Worm (Caenorhabditis elegans) whole organism, L4 larva: ENCODE measurements around the gene pars-1.

ENCODE experiments used
- F26F4.8 ChIP-seq: fragments of 200-800 bp; sonication (Bioruptor generic); conservative IDR thresholded peaks from 2 replicates; pipeline ENCODE4 v1.3.6; 2022; ENCODE audit warnings: missing genetic modification characterization, missing compliant biosample characterization
- R02D3.7 ChIP-seq: fragments of 150-350 bp; sonication (generic microtip); optimal IDR thresholded peaks from 3 replicates; lab custom pipeline; 2014; ENCODE audit warnings: missing biosample characterization, missing genetic modification characterization
- Y48G9A.11 ChIP-seq: fragments of 200-800 bp; sonication (Bioruptor generic); IDR thresholded peaks from 2 replicates; pipeline ENCODE4 v1.3.6; 2022; ENCODE audit warnings: missing genetic modification reagents, missing genetic modification characterization, missing compliant biosample characterization
- Y5F2A.4 ChIP-seq: fragments of 200-800 bp; sonication (Bioruptor generic); optimal IDR thresholded peaks from 2 replicates; lab custom pipeline; 2018; ENCODE audit warnings: mild to moderate bottlenecking, missing genetic modification characterization, missing compliant biosample characterization
- Y75B8A.6 ChIP-seq: fragments of 200-800 bp; sonication (Bioruptor generic); IDR thresholded peaks from 2 replicates; pipeline ENCODE4 v1.3.6; 2022; ENCODE audit warnings: missing genetic modification reagents, missing genetic modification characterization, missing compliant biosample characterization
- ZK337.2 ChIP-seq: fragments of 200-800 bp; sonication (Bioruptor generic); IDR thresholded peaks from 2 replicates; pipeline ENCODE4 v1.3.6; 2022; ENCODE audit warnings: missing genetic modification reagents, missing genetic modification characterization, missing compliant biosample characterization
- ZK546.5 ChIP-seq, 2 experiments: sonication (generic microtip); optimal IDR thresholded peaks; 2 replicates each; lab custom pipeline; 2017; ENCODE audit warnings: missing biosample characterization in 2 of 2, missing genetic modification characterization in 2 of 2
- aha-1 ChIP-seq: fragments of 150-350 bp; peaks from one replicate; lab custom pipeline; 2014; ENCODE audit warnings: missing biosample characterization, missing genetic modification characterization
- ama-1 ChIP-seq: fragments of 150-350 bp; optimal IDR thresholded peaks from 2 replicates; lab custom pipeline; 2014; ENCODE audit warnings: inconsistent platforms, mixed read lengths
- arid-1 ChIP-seq: fragments of 200-800 bp; sonication (Bioruptor generic); conservative IDR thresholded peaks from 2 replicates; pipeline ENCODE4 v1.3.6; 2022; ENCODE audit warnings: missing genetic modification reagents, missing genetic modification characterization, missing compliant biosample characterization
- ceh-20 ChIP-seq: fragments of 200-800 bp; sonication (Bioruptor generic); IDR thresholded peaks from 2 replicates; pipeline ENCODE4 v1.3.6; 2022; ENCODE audit warnings: missing genetic modification reagents, missing genetic modification characterization, missing compliant biosample characterization
- ceh-28 ChIP-seq: fragments of 150-350 bp; optimal IDR thresholded peaks from 2 replicates; lab custom pipeline; 2014; ENCODE audit warnings: missing biosample characterization, missing genetic modification reagents, missing genetic modification characterization
- ceh-32 ChIP-seq: sonication (generic microtip); optimal IDR thresholded peaks from 2 replicates; lab custom pipeline; 2016; ENCODE audit warnings: mild to moderate bottlenecking, missing genetic modification characterization, missing compliant biosample characterization; ENCODE audit not compliant: poor library complexity
- ceh-44 ChIP-seq: fragments of 200-800 bp; sonication (Bioruptor generic); IDR thresholded peaks from 2 replicates; pipeline ENCODE4 v1.3.6; 2022; ENCODE audit warnings: missing genetic modification reagents, missing genetic modification characterization, missing compliant biosample characterization
- ceh-62 ChIP-seq: sonication (generic microtip); optimal IDR thresholded peaks from 2 replicates; lab custom pipeline; 2017; ENCODE audit warnings: missing biosample characterization, missing genetic modification characterization
- cey-2 ChIP-seq: sonication (generic microtip); optimal IDR thresholded peaks from 3 replicates; lab custom pipeline; 2017; ENCODE audit warnings: missing genetic modification characterization, mild to moderate bottlenecking, missing compliant biosample characterization, antibody characterized with exemption, borderline replicate concordance; ENCODE audit not compliant: insufficient read depth
- daf-19 ChIP-seq: fragments of 200-800 bp; sonication (Bioruptor generic); conservative IDR thresholded peaks from 2 replicates; pipeline ENCODE4 v1.3.6; 2022; ENCODE audit warnings: missing genetic modification characterization, missing compliant biosample characterization
- daf-8 ChIP-seq: fragments of 200-800 bp; sonication (Bioruptor generic); IDR thresholded peaks from 2 replicates; pipeline ENCODE4 v1.3.6; 2022; ENCODE audit warnings: missing genetic modification characterization, missing compliant biosample characterization
- dmd-6 ChIP-seq: fragments of 200-800 bp; sonication (Bioruptor generic); IDR thresholded peaks from 2 replicates; pipeline ENCODE4 v1.3.6; 2022; ENCODE audit warnings: missing genetic modification reagents, missing genetic modification characterization, missing compliant biosample characterization
- dmd-8 ChIP-seq: fragments of 200-800 bp; sonication (Bioruptor generic); IDR thresholded peaks from 2 replicates; pipeline ENCODE4 v1.3.6; 2022; ENCODE audit warnings: missing genetic modification characterization, missing compliant biosample characterization
- dpl-1 ChIP-seq: fragments of 150-350 bp; optimal IDR thresholded peaks from 2 replicates; lab custom pipeline; 2014; ENCODE audit warnings: missing biosample characterization, missing genetic modification reagents, missing genetic modification characterization
- duxl-1 ChIP-seq: sonication (generic microtip); optimal IDR thresholded peaks from 2 replicates; lab custom pipeline; 2016; ENCODE audit warnings: mild to moderate bottlenecking, missing genetic modification characterization, moderate library complexity, missing compliant biosample characterization; ENCODE audit not compliant: poor library complexity
- egl-27 ChIP-seq: sonication (generic microtip); optimal IDR thresholded peaks from 3 replicates; lab custom pipeline; 2017; ENCODE audit warnings: missing biosample characterization, missing genetic modification reagents, missing genetic modification characterization
- egl-43 ChIP-seq: fragments of 200-800 bp; sonication (Bioruptor generic); IDR thresholded peaks from 2 replicates; pipeline ENCODE4 v1.3.6; 2022; ENCODE audit warnings: missing genetic modification reagents, missing genetic modification characterization, missing compliant biosample characterization
- hif-1 ChIP-seq, 2 experiments: sonication (generic microtip); optimal IDR thresholded peaks; 2 replicates each; lab custom pipeline; 2016 to 2017; ENCODE audit warnings: missing compliant biosample characterization in 2 of 2, missing genetic modification characterization in 2 of 2, missing genetic modification reagents in 2 of 2, missing genotype in 2 of 2, mild to moderate bottlenecking in 1 of 2
- hmg-1.1 ChIP-seq: fragments of 200-800 bp; sonication (Bioruptor generic); IDR thresholded peaks from 2 replicates; pipeline ENCODE4 v1.3.6; 2022; ENCODE audit warnings: missing genetic modification reagents, missing genetic modification characterization, missing compliant biosample characterization
- lim-7 ChIP-seq: fragments of 200-800 bp; sonication (Bioruptor generic); IDR thresholded peaks from 2 replicates; pipeline ENCODE4 v1.3.6; 2022; ENCODE audit warnings: missing genetic modification characterization, missing compliant biosample characterization
- lin-15B ChIP-seq: fragments of 150-350 bp; sonication (generic microtip); optimal IDR thresholded peaks from 3 replicates; lab custom pipeline; 2014; ENCODE audit warnings: missing biosample characterization, missing genetic modification characterization
- lin-29 ChIP-seq: fragments of 200-800 bp; sonication (Bioruptor generic); IDR thresholded peaks from 2 replicates; pipeline ENCODE4 v1.3.6; 2022; ENCODE audit warnings: missing genetic modification reagents, missing genetic modification characterization, missing compliant biosample characterization
- lir-3 ChIP-seq: sonication (generic microtip); optimal IDR thresholded peaks from 2 replicates; lab custom pipeline; 2016; ENCODE audit warnings: mild to moderate bottlenecking, missing genetic modification characterization, missing compliant biosample characterization
- madf-5 ChIP-seq, 2 experiments: fragments of 200-800 bp; sonication (Bioruptor generic); IDR thresholded peaks; 2 replicates each; pipeline ENCODE4 v1.3.6; 2022; ENCODE audit warnings: missing compliant biosample characterization in 2 of 2, missing genetic modification characterization in 2 of 2
- madf-9 ChIP-seq: fragments of 200-800 bp; sonication (Bioruptor generic); conservative IDR thresholded peaks from 2 replicates; pipeline ENCODE4 v1.3.6; 2022; ENCODE audit warnings: missing genetic modification reagents, missing genetic modification characterization, missing compliant biosample characterization
- mdl-1 ChIP-seq, 2 experiments: fragments of 150-350 bp in 1 of 2; sonication (generic microtip) in 1 of 2; optimal IDR thresholded peaks; 2 replicates each; lab custom pipeline; 2014 to 2017; ENCODE audit warnings: missing biosample characterization in 2 of 2, missing genetic modification characterization in 2 of 2
- mep-1 ChIP-seq: fragments of 150-350 bp; sonication (generic microtip); optimal IDR thresholded peaks from 3 replicates; lab custom pipeline; 2014; ENCODE audit warnings: missing biosample characterization, missing genetic modification characterization
- mxl-3 ChIP-seq: fragments of 200-800 bp; sonication (Bioruptor generic); optimal IDR thresholded peaks from 2 replicates; lab custom pipeline; 2018; ENCODE audit warnings: mild to moderate bottlenecking, missing genetic modification characterization, missing compliant biosample characterization
- nhr-11 ChIP-seq: fragments of 150-350 bp; optimal IDR thresholded peaks from 2 replicates; lab custom pipeline; 2014; ENCODE audit warnings: missing biosample characterization, missing genetic modification characterization
- nhr-111 ChIP-seq: fragments of 200-800 bp; sonication (Bioruptor generic); optimal IDR thresholded peaks from 2 replicates; lab custom pipeline; 2018; ENCODE audit warnings: mild to moderate bottlenecking, missing genetic modification characterization, missing compliant biosample characterization
- nhr-28 ChIP-seq: fragments of 150-350 bp; optimal IDR thresholded peaks from 2 replicates; lab custom pipeline; 2014; ENCODE audit warnings: missing biosample characterization, missing genetic modification characterization
- nhr-6 ChIP-seq: fragments of 150-350 bp; optimal IDR thresholded peaks from 2 replicates; lab custom pipeline; 2014; ENCODE audit warnings: missing biosample characterization, missing genetic modification characterization
- rbr-2 ChIP-seq: sonication (generic microtip); optimal IDR thresholded peaks from 2 replicates; lab custom pipeline; 2016; ENCODE audit warnings: missing genotype, missing genetic modification characterization, missing compliant biosample characterization
- saeg-2 ChIP-seq: fragments of 200-800 bp; sonication (Bioruptor generic); IDR thresholded peaks from 2 replicates; pipeline ENCODE4 v1.3.6; 2022; ENCODE audit warnings: missing genetic modification reagents, missing genetic modification characterization, missing compliant biosample characterization
- snpc-4 ChIP-seq: fragments of 150-350 bp; optimal IDR thresholded peaks from 2 replicates; lab custom pipeline; 2014; ENCODE audit warnings: missing biosample characterization, missing genetic modification characterization
- spr-1 ChIP-seq: sonication (generic microtip); optimal IDR thresholded peaks from 2 replicates; lab custom pipeline; 2016; ENCODE audit warnings: mild to moderate bottlenecking, missing genetic modification characterization, missing compliant biosample characterization
- spr-3 ChIP-seq: fragments of 200-800 bp; sonication (Bioruptor generic); optimal IDR thresholded peaks from 2 replicates; lab custom pipeline; 2018; ENCODE audit warnings: mild to moderate bottlenecking, missing genetic modification characterization, missing compliant biosample characterization
- tra-1 ChIP-seq: fragments of 200-800 bp; sonication (Bioruptor generic); IDR thresholded peaks from 2 replicates; pipeline ENCODE4 v1.3.6; 2022; ENCODE audit warnings: missing genetic modification reagents, missing genetic modification characterization, missing compliant biosample characterization
- unc-130 ChIP-seq: sonication (generic microtip); optimal IDR thresholded peaks from 2 replicates; lab custom pipeline; 2016; ENCODE audit warnings: missing genetic modification reagents, missing genetic modification characterization, missing compliant biosample characterization
- zag-1 ChIP-seq: fragments of 150-350 bp; optimal IDR thresholded peaks from 2 replicates; lab custom pipeline; 2014; ENCODE audit warnings: missing biosample characterization, missing genetic modification characterization
- zip-2 ChIP-seq: fragments of 150-350 bp; optimal IDR thresholded peaks from 2 replicates; lab custom pipeline; 2014; ENCODE audit warnings: missing biosample characterization, missing genetic modification characterization
- ztf-7 ChIP-seq: fragments of 150-350 bp; optimal IDR thresholded peaks from 2 replicates; lab custom pipeline; 2014; ENCODE audit warnings: missing biosample characterization, missing genetic modification characterization

The pars-1 gene

DNA sequence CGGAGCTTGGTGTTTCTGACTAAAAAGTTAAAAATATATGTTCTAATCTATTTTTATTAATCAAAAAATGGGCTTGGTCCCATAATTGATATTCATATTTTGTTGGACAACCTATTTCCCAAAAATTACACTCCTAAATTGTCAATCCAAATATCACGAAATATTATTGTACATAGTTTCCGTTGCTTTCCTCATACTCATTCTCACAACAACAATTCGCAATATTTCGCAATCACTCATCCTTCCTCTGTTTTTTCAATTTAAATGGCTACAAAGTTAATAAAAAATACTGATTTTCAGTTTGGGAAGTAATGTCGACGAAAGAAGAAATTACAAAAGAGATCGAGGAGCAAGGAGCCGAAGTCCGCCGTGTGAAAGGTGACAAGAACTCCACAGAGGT is at the start of gene pars-1:
TSS of gene pars-1 (plus strand) at position 301 of the 400 bp plus-strand sequence.
- TF ChIP-seq zip-2 (tag; lab: Kevin White, UChicago) (peak; percentile 46), mdl-1 (tag; optimal IDR thresholded peaks at IDR 0.05; lab: Kevin White, UChicago) (no peak), ceh-62 (no peak), unc-130 (no peak)

- peak; percentile 81 for TF ChIP-seq hmg-1.1 (GFP tag; lab: Robert Waterston, UW)
- no peak for TF ChIP-seq ceh-32 (tag; lab: Kevin White, UChicago)
- TF ChIP-seq madf-5 (GFP tag; IDR thresholded peaks at IDR 0.05; lab: Robert Waterston, UW): no peak
- no peak for TF ChIP-seq Y48G9A.11 (GFP tag; lab: Robert Waterston, UW)
- TF ChIP-seq dmd-6 (GFP tag; lab: Robert Waterston, UW): peak; percentile 53; the same call in 1 of the 2 replicates
- no peak for TF ChIP-seq mxl-3 (GFP tag; lab: Kevin White, UChicago)
- no peak for TF ChIP-seq ceh-28 (tag; lab: Kevin White, UChicago)
- peak; percentile 48; the same call in 1 of the 2 replicates for TF ChIP-seq ceh-20 (GFP tag; lab: Robert Waterston, UW)
- peak; percentile 77 for TF ChIP-seq nhr-6 (tag; lab: Kevin White, UChicago)
- TF ChIP-seq lim-7 (GFP tag; lab: Robert Waterston, UW): no peak
- TF ChIP-seq ZK546.5 (tag; optimal IDR thresholded peaks at IDR 0.05; lab: Kevin White, UChicago): peak in 1 of 2 experiments; percentile 52
- TF ChIP-seq R02D3.7: peak; percentile 84
- 0 out of 2 replicates have a peak, but pooled peaks have one; percentile 23 for TF ChIP-seq arid-1 (GFP tag; lab: Robert Waterston, UW)
- TF ChIP-seq daf-19: no peak
- TF ChIP-seq snpc-4 (tag; lab: Kevin White, UChicago): no peak
- no peak for TF ChIP-seq F26F4.8 (GFP tag; lab: Robert Waterston, UW)
- TF ChIP-seq hif-1 (tag; optimal IDR thresholded peaks at IDR 0.05; lab: Kevin White, UChicago): peak in 1 of 2 experiments; percentile 63
- TF ChIP-seq spr-1 (tag; lab: Kevin White, UChicago): no peak
- TF ChIP-seq madf-9: no peak
- no peak for TF ChIP-seq ZK337.2
- TF ChIP-seq mdl-1 (tag; optimal IDR thresholded peaks at IDR 0.05; lab: Kevin White, UChicago): peak; percentile 4 to 28
- TF ChIP-seq egl-27 (tag; lab: Kevin White, UChicago): no peak
- no peak for TF ChIP-seq zag-1 (tag; lab: Kevin White, UChicago)
- no peak for TF ChIP-seq ztf-7
- no peak for TF ChIP-seq lin-29 (GFP tag; lab: Robert Waterston, UW)
- TF ChIP-seq Y75B8A.6 (GFP tag; lab: Robert Waterston, UW): no peak
- no peak for TF ChIP-seq daf-8 (GFP tag; lab: Robert Waterston, UW)
- peak; percentile 82 for TF ChIP-seq mep-1 (tag; lab: Kevin White, UChicago)
- no peak for TF ChIP-seq zip-2 (tag; lab: Kevin White, UChicago)
- no peak for TF ChIP-seq saeg-2 (GFP tag; lab: Robert Waterston, UW)
- no peak for TF ChIP-seq egl-43 (GFP tag; lab: Robert Waterston, UW)
- no peak for TF ChIP-seq ama-1
- TF ChIP-seq ceh-44 (GFP tag; lab: Robert Waterston, UW): no peak
- peak; percentile 67 for TF ChIP-seq rbr-2 (tag; lab: Kevin White, UChicago)
- no peak for TF ChIP-seq aha-1 (tag; lab: Kevin White, UChicago)
- TF ChIP-seq ceh-62: no peak
- peak; percentile 91 for TF ChIP-seq nhr-11 (tag; lab: Kevin White, UChicago)
- no peak for TF ChIP-seq dmd-8 (GFP tag; lab: Robert Waterston, UW)
- TF ChIP-seq nhr-111: no peak
- TF ChIP-seq lin-15B (tag; lab: Kevin White, UChicago): no peak
- no peak for TF ChIP-seq spr-3 (GFP tag; lab: Kevin White, UChicago)
- 0 out of 2 replicates have a peak, but pooled peaks have one; percentile 30 for TF ChIP-seq tra-1
- peak; percentile 82 for TF ChIP-seq dpl-1 (GFP tag; lab: Kevin White, UChicago)
- TF ChIP-seq nhr-28 (tag; lab: Kevin White, UChicago): peak; percentile 72
- TF ChIP-seq duxl-1 (tag; lab: Kevin White, UChicago): no peak
- TF ChIP-seq cey-2 (tag; lab: Kevin White, UChicago): no peak
- TF ChIP-seq Y5F2A.4 (GFP tag; lab: Kevin White, UChicago): no peak
- no peak for TF ChIP-seq lir-3
These were observed 49.2 kb upstream of the pars-1 start, which contains the start of gene rps-21 for ce11 chrIII:7189581-7190128. rps-21 (minus strand) TSS chrIII:7189631.
